Worm (Caenorhabditis elegans) whole organism, late embryonic: ENCODE results near the gene grd-14.

ENCODE experiments used
- ama-1 ChIP-seq: fragments of 150-350 bp; optimal IDR thresholded peaks from 2 replicates; lab custom pipeline; 2014
- ceh-30 ChIP-seq: fragments of 150-350 bp; optimal IDR thresholded peaks from 2 replicates; lab custom pipeline; 2014; ENCODE audit warnings: missing biosample characterization, missing genetic modification characterization
- che-1 ChIP-seq: sonication (generic microtip); optimal IDR thresholded peaks from 2 replicates; lab custom pipeline; 2016; ENCODE audit warnings: mild to moderate bottlenecking, missing genetic modification characterization, missing compliant biosample characterization
- pha-4 ChIP-seq: fragments of 150-350 bp; optimal IDR thresholded peaks from 2 replicates; lab custom pipeline; 2018; ENCODE audit warnings: missing biosample characterization, missing genetic modification reagents, missing genetic modification characterization

ce11 chrX:8477048-8477806 is 22.6 kb upstream of the grd-14 start:
- TF ChIP-seq pha-4 (tag; lab: Kevin White, UChicago) (no peak), ceh-30 (tag; lab: Kevin White, UChicago) (no peak), ama-1 (no peak), che-1 (tag; lab: Kevin White, UChicago) (no peak)
